Fruit fly (Drosophila melanogaster): ENCODE results near the gene CG7443.

CG7443 gene

DNA sequence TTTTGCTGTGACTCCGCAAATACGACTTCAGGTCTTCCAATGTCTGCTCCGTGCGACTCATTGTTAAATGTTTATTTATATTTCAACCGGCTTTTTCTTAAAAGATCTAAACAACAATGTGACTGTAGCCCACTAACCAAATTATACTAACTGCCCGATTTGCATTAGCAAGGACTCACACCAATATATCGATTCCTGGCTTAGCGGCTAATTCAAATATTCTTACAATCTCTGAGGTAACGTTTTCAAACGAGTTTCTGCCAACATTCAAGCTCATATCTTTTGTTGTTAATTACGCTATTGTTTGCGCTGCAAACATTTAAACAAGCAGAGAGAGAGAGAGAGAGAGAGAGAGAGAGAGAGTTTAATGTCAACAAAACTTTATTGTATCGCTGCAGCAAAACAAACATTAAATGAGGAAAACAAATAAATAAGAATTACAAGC lies 15.6 kb upstream of the CG7443 start, which contains the start of gene tex (continued):
- TF ChIP-seq CG10274 (GFP tag; optimal IDR thresholded peaks at IDR 0.05) (no peak), CG7745 (tag; optimal IDR thresholded peaks at IDR 0.05) (peak; percentile 24), slou (GFP tag; optimal IDR thresholded peaks at IDR 0.05) (no peak), bsh (GFP tag; optimal IDR thresholded peaks at IDR 0.05) (peak in 1 of 2 experiments; percentile 62), CG10209 (GFP tag; optimal IDR thresholded peaks at IDR 0.05) (no peak), z (GFP tag; IDR thresholded peaks at IDR 0.05) (no peak), repo (GFP tag; optimal IDR thresholded peaks at IDR 0.05) (no peak), Dip3 (GFP tag; optimal IDR thresholded peaks at IDR 0.05) (no peak), ara (GFP tag; IDR thresholded peaks at IDR 0.05) (peak; percentile 61), Hsf (GFP tag; optimal IDR thresholded peaks at IDR 0.05) (no peak), CG30431 (GFP tag; optimal IDR thresholded peaks at IDR 0.05) (no peak), gce (GFP tag; IDR thresholded peaks at IDR 0.05) (no peak), chif (GFP tag; optimal IDR thresholded peaks at IDR 0.05) (peak in 1 of 2 experiments; percentile 14), E2f1 (GFP tag; IDR thresholded peaks at IDR 0.05) (no peak), Ssrp (tag; optimal IDR thresholded peaks at IDR 0.05) (no peak), vfl (GFP tag; optimal IDR thresholded peaks at IDR 0.05) (no peak), nerfin-1 (tag; optimal IDR thresholded peaks at IDR 0.05) (peak; percentile 75), Mes4 (GFP tag; optimal IDR thresholded peaks at IDR 0.05) (peak; percentile 35), CG10267 (tag; optimal IDR thresholded peaks at IDR 0.05) (peak; percentile 47), Hmr (GFP tag; optimal IDR thresholded peaks at IDR 0.05) (no peak), BEAF-32 (GFP tag; optimal IDR thresholded peaks at IDR 0.05) (peak; percentile 60), tin (GFP tag; optimal IDR thresholded peaks at IDR 0.05) (no peak), lola (GFP tag; optimal IDR thresholded peaks at IDR 0.05) (peak in 1 of 3 experiments; percentile 49), CG10147 (GFP tag; optimal IDR thresholded peaks at IDR 0.05) (no peak), CG4854 (GFP tag; optimal IDR thresholded peaks at IDR 0.05) (no peak), Fer1 (GFP tag; optimal IDR thresholded peaks at IDR 0.05) (no peak), H2.0 (GFP tag; IDR thresholded peaks at IDR 0.05) (no peak), CG1529 (GFP tag; optimal IDR thresholded peaks at IDR 0.05) (peak; percentile 55), lbe (GFP tag; optimal IDR thresholded peaks at IDR 0.05) (no peak), ind (GFP tag; optimal IDR thresholded peaks at IDR 0.05) (no peak), CG8478 (optimal IDR thresholded peaks at IDR 0.05) (no peak), ATbp (GFP tag; optimal IDR thresholded peaks at IDR 0.05) (peak; percentile 80), Eip74EF (GFP tag; optimal IDR thresholded peaks at IDR 0.05) (peak in 1 of 2 experiments; percentile 80), ash1 (GFP tag; optimal IDR thresholded peaks at IDR 0.05) (no peak), ci (GFP tag; IDR thresholded peaks at IDR 0.05) (peak; percentile 65; the same call in 2 of the 3 replicates), HmgD (GFP tag; optimal IDR thresholded peaks at IDR 0.05) (peak; percentile 35), Dref (GFP tag; IDR thresholded peaks at IDR 0.05) (peak; percentile 86), CG2116 (GFP tag; optimal IDR thresholded peaks at IDR 0.05) (peak; percentile 55), btn (GFP tag; optimal IDR thresholded peaks at IDR 0.05) (no peak), en (GFP tag; optimal IDR thresholded peaks at IDR 0.05) (no peak), CG7987 (GFP tag; optimal IDR thresholded peaks at IDR 0.05) (peak; percentile 78), Vsx1 (GFP tag; optimal IDR thresholded peaks at IDR 0.05) (no peak), hb (GFP tag; IDR thresholded peaks at IDR 0.05; ENCODE audit: partially characterized antibody) (no peak), odd (GFP tag; optimal IDR thresholded peaks at IDR 0.05) (no peak), CG15073 (GFP tag; optimal IDR thresholded peaks at IDR 0.05) (no peak), CG16779 (GFP tag; IDR thresholded peaks at IDR 0.05) (no peak), ems (GFP tag; optimal IDR thresholded peaks at IDR 0.05) (no peak), CG18011 (GFP tag; optimal IDR thresholded peaks at IDR 0.05) (no peak), CG18476 (GFP tag; optimal IDR thresholded peaks at IDR 0.05) (no peak), usp (GFP tag; optimal IDR thresholded peaks at IDR 0.05) (no peak), fu2 (GFP tag; optimal IDR thresholded peaks at IDR 0.05) (no peak)
